Worm (Caenorhabditis elegans): ENCODE data around the gene hen-1.

ce11 chrX:7124044-7124443, 7.2 kb upstream of the hen-1 start:
- TF ChIP-seq ces-1 (GFP tag; optimal IDR thresholded peaks at IDR 0.05) (no peak), nhr-41 (GFP tag; IDR thresholded peaks at IDR 0.05) (no peak), ztf-11 (tag; optimal IDR thresholded peaks at IDR 0.05) (no peak), nhr-10 (tag; optimal IDR thresholded peaks at IDR 0.05) (no peak), aly-2 (tag; optimal IDR thresholded peaks at IDR 0.05) (no peak), zip-2 (tag; optimal IDR thresholded peaks at IDR 0.05) (no peak), aha-1 (tag) (no peak), egl-27 (tag; optimal IDR thresholded peaks at IDR 0.05) (no peak)

Measured in whole organism, L4 larva.